Fruit fly (Drosophila melanogaster) whole organism: ENCODE results near the gene CG14537.

ENCODE experiments used
- CG8478 ChIP-seq: fragments of >200 bp; optimal IDR thresholded peaks from 2 replicates; lab custom pipeline; 2018; ENCODE audit warnings: inconsistent platforms
- Dll ChIP-seq: fragments of >200 bp; optimal IDR thresholded peaks from 2 replicates; lab custom pipeline; 2017
- EcR ChIP-seq, 2 experiments: fragments of >200 bp; optimal IDR thresholded peaks; 2 replicates each; lab custom pipeline; 2017; ENCODE audit warnings: missing biosample characterization in 2 of 2, missing genetic modification characterization in 2 of 2, missing genetic modification reagents in 2 of 2
- pan ChIP-seq: fragments of >200 bp; optimal IDR thresholded peaks from 2 replicates; lab custom pipeline; 2017
- psq ChIP-seq: fragments of >200 bp; optimal IDR thresholded peaks from 2 replicates; lab custom pipeline; 2017
- usp ChIP-seq: fragments of >200 bp; optimal IDR thresholded peaks from 2 replicates; lab custom pipeline; 2017; ENCODE audit warnings: missing biosample characterization, missing genetic modification characterization, mixed read lengths

DNA sequence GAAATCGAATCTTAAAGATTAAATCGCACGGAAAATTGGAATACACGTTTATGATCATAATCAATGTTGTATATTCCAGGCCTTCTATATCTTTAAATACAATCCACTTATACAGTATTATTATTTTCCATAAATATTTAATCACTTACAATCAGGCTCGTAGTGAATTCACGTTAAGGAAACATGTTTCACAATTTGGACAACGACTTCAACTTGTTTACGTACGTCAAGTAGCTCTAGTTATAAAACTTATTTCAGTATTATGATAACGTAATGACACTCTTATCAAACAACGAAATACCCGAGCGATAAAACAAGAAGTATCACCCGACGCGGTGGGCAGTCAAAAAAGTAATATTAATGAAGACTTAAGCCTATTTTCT is 48.9 kb upstream of the CG14537 start:
- TF ChIP-seq CG8478: no peak
- no peak for TF ChIP-seq Dll (lab: Kevin White, UChicago)
- TF ChIP-seq psq (lab: Kevin White, UChicago): no peak
- TF ChIP-seq usp (GFP tag; lab: Kevin White, UChicago): no peak
- TF ChIP-seq EcR (GFP tag; optimal IDR thresholded peaks at IDR 0.05; lab: Kevin White, UChicago): no peak
- TF ChIP-seq pan (lab: Kevin White, UChicago): no peak
